Worm (Caenorhabditis elegans) whole organism, mixed stage, embryonic: Measurements from ENCODE around the gene F23H12.3.
A peak's percentile ranks its signal among the peaks of the same experiment; 100 is the strongest.

Experiments used
- elt-1 ChIP-seq: sonication (generic microtip); optimal IDR thresholded peaks from 2 replicates; lab custom pipeline; 2017; ENCODE audit warnings: missing genetic modification characterization, mild to moderate bottlenecking, missing compliant biosample characterization, antibody characterized with exemption, moderate library complexity, borderline replicate concordance; ENCODE audit not compliant: insufficient read depth
- ham-2 ChIP-seq: fragments of 200-800 bp; sonication (Bioruptor generic); optimal IDR thresholded peaks from 2 replicates; lab custom pipeline; 2018; ENCODE audit warnings: mild to moderate bottlenecking, missing genetic modification characterization, missing compliant biosample characterization
- lin-13 ChIP-seq: fragments of 150-350 bp; optimal IDR thresholded peaks from 2 replicates; lab custom pipeline; 2014; ENCODE audit warnings: missing biosample characterization, missing genetic modification characterization
- mab-5 ChIP-seq: fragments of 150-350 bp; optimal IDR thresholded peaks from 2 replicates; lab custom pipeline; 2014; ENCODE audit warnings: missing biosample characterization, missing genetic modification characterization
- nhr-12 ChIP-seq: fragments of 150-350 bp; optimal IDR thresholded peaks from 2 replicates; lab custom pipeline; 2014; ENCODE audit warnings: missing biosample characterization, missing genetic modification characterization
- nhr-237 ChIP-seq: fragments of 150-350 bp; optimal IDR thresholded peaks from 2 replicates; lab custom pipeline; 2014; ENCODE audit warnings: missing biosample characterization, missing genetic modification characterization
- nhr-28 ChIP-seq: fragments of 150-350 bp; optimal IDR thresholded peaks from 2 replicates; lab custom pipeline; 2014; ENCODE audit warnings: missing biosample characterization, missing genetic modification characterization
- pha-4 ChIP-seq: fragments of 150-350 bp; optimal IDR thresholded peaks from 2 replicates; lab custom pipeline; 2018; ENCODE audit warnings: missing biosample characterization, missing genetic modification reagents, missing genetic modification characterization
- unc-120 ChIP-seq: sonication (generic microtip); optimal IDR thresholded peaks from 2 replicates; lab custom pipeline; 2017; ENCODE audit warnings: missing genetic modification characterization, missing compliant biosample characterization; ENCODE audit not compliant: poor library complexity, severe bottlenecking
- unc-62 ChIP-seq: fragments of 150-350 bp; optimal IDR thresholded peaks from 2 replicates; lab custom pipeline; 2014; ENCODE audit warnings: missing biosample characterization, missing genetic modification reagents, missing genetic modification characterization

DNA sequence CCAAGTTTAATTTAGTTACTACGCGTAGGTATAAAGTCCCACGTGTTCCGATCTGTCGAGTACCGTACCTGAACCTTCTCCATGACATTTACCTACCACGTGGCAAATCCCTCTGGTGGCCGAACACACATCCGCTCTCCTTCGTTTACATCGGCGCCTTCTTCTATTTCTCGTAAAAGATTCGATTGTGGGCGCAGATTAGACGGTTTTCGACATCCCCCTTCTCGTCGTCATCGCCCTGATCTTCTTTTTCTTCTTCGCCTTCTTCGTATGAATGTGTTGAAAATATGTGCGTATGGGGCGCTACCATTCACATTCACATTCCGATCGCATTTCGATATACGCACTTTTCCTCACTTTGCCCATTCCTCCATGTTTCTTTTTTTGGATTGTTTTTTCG is 48.2 kb upstream of the F23H12.3 start:
- TF ChIP-seq nhr-237 (no peak), pha-4 (tag; lab: Kevin White, UChicago) (no peak), unc-62 (GFP tag; lab: Kevin White, UChicago) (no peak), elt-1 (tag; lab: Kevin White, UChicago) (peak; percentile 46), ham-2 (GFP tag; lab: Kevin White, UChicago) (no peak), mab-5 (tag; lab: Kevin White, UChicago) (no peak), nhr-12 (no peak), unc-120 (tag; lab: Kevin White, UChicago) (no peak), nhr-28 (tag; lab: Kevin White, UChicago) (no peak), lin-13 (tag; lab: Kevin White, UChicago) (no peak)
